Worm (Caenorhabditis elegans) whole organism, midembryonic: ENCODE measurements around the gene C16D9.5.
A peak's percentile ranks its signal among the peaks of the same experiment; 100 is the strongest.

Experiments used
- cog-1 ChIP-seq: sonication (generic microtip); optimal IDR thresholded peaks from 2 replicates; lab custom pipeline; 2016; ENCODE audit warnings: missing genetic modification characterization, missing compliant biosample characterization
- flt-1 ChIP-seq: fragments of 200-800 bp; sonication (Bioruptor generic); IDR thresholded peaks from 2 replicates; pipeline ENCODE4 v1.3.6; 2022; ENCODE audit warnings: missing genetic modification characterization, missing compliant biosample characterization
- klf-2 ChIP-seq: fragments of 200-800 bp; sonication (Bioruptor generic); conservative IDR thresholded peaks from 2 replicates; pipeline ENCODE4 v1.3.6; 2022; ENCODE audit warnings: missing genetic modification reagents, missing genetic modification characterization, missing compliant biosample characterization
- med-1 ChIP-seq: sonication (generic microtip); optimal IDR thresholded peaks from 2 replicates; lab custom pipeline; 2017; ENCODE audit warnings: missing genetic modification characterization, mild to moderate bottlenecking, missing compliant biosample characterization, antibody characterized with exemption, missing genetic modification reagents; ENCODE audit not compliant: insufficient read depth
- ref-1 ChIP-seq: fragments of 200-800 bp; sonication (Bioruptor generic); conservative IDR thresholded peaks from 2 replicates; pipeline ENCODE4 v1.3.6; 2022; ENCODE audit warnings: missing genetic modification reagents, missing genetic modification characterization, missing compliant biosample characterization
- ztf-29 ChIP-seq: fragments of 200-800 bp; sonication (Bioruptor generic); IDR thresholded peaks from 2 replicates; pipeline ENCODE4 v1.3.6; 2022; ENCODE audit warnings: missing genetic modification reagents, missing genetic modification characterization, missing compliant biosample characterization

ce11 chrV:8235331-8235730 lies 10.0 kb downstream of the C16D9.5 start:
- TF ChIP-seq ref-1 (GFP tag; lab: Robert Waterston, UW) (peak; percentile 47), ztf-29 (GFP tag; lab: Robert Waterston, UW) (peak; percentile 59; the same call in 1 of the 2 replicates), cog-1 (tag; lab: Kevin White, UChicago) (no peak), klf-2 (no peak), med-1 (no peak), flt-1 (0 out of 2 replicates have a peak, but pooled peaks have one; percentile 68)
